Worm (Caenorhabditis elegans) whole organism, L2 larva: Measurements from ENCODE around the gene Y43F8B.13.

ENCODE experiments used
- ZK546.5 ChIP-seq: sonication (generic microtip); optimal IDR thresholded peaks from 2 replicates; lab custom pipeline; 2017; ENCODE audit warnings: missing biosample characterization, missing genetic modification characterization
- aly-2 ChIP-seq: fragments of 150-350 bp; optimal IDR thresholded peaks from 2 replicates; lab custom pipeline; 2014; ENCODE audit warnings: missing biosample characterization, missing genetic modification characterization
- ama-1 ChIP-seq: fragments of 150-350 bp; optimal IDR thresholded peaks from 2 replicates; lab custom pipeline; 2018; ENCODE audit warnings: inconsistent platforms
- blmp-1 ChIP-seq: sonication (generic microtip); optimal IDR thresholded peaks from 2 replicates; lab custom pipeline; 2017; ENCODE audit warnings: missing genetic modification characterization, mild to moderate bottlenecking, missing compliant biosample characterization, antibody characterized with exemption, moderate library complexity; ENCODE audit not compliant: insufficient read depth
- ceh-82 ChIP-seq: fragments of 150-350 bp; optimal IDR thresholded peaks from 2 replicates; lab custom pipeline; 2014; ENCODE audit warnings: missing biosample characterization, missing genetic modification characterization
- crh-2 ChIP-seq: sonication (generic microtip); optimal IDR thresholded peaks from 2 replicates; lab custom pipeline; 2017; ENCODE audit warnings: missing biosample characterization, missing genetic modification characterization
- dmd-4 ChIP-seq: sonication (generic microtip); optimal IDR thresholded peaks from 2 replicates; lab custom pipeline; 2017; ENCODE audit warnings: missing biosample characterization, missing genetic modification characterization
- elt-1 ChIP-seq: fragments of 150-350 bp; optimal IDR thresholded peaks from 2 replicates; lab custom pipeline; 2014; ENCODE audit warnings: missing biosample characterization, missing genetic modification characterization
- elt-3 ChIP-seq: sonication (generic microtip); optimal IDR thresholded peaks from 2 replicates; lab custom pipeline; 2017; ENCODE audit warnings: missing biosample characterization, missing genetic modification characterization
- fos-1 ChIP-seq: fragments of 150-350 bp; optimal IDR thresholded peaks from 2 replicates; lab custom pipeline; 2014; ENCODE audit warnings: missing biosample characterization, missing genetic modification characterization
- lin-11 ChIP-seq: fragments of 150-350 bp; sonication (generic microtip); optimal IDR thresholded peaks from 2 replicates; lab custom pipeline; 2014; ENCODE audit warnings: missing biosample characterization, missing genetic modification characterization, inconsistent platforms, mixed read lengths
- lin-39 ChIP-seq: fragments of 150-350 bp; optimal IDR thresholded peaks from 2 replicates; lab custom pipeline; 2014; ENCODE audit warnings: missing biosample characterization, missing genetic modification reagents, missing genetic modification characterization
- lsy-2 ChIP-seq, 2 experiments: fragments of 150-350 bp in 1 of 2; sonication (generic microtip) in 1 of 2; optimal IDR thresholded peaks; 2 replicates each; lab custom pipeline; 2014 to 2017; ENCODE audit warnings: missing biosample characterization in 2 of 2, missing genetic modification characterization in 2 of 2
- mab-5 ChIP-seq: fragments of 150-350 bp; optimal IDR thresholded peaks from 2 replicates; lab custom pipeline; 2014; ENCODE audit warnings: missing biosample characterization, missing genetic modification characterization
- mdl-1 ChIP-seq, 2 experiments: fragments of 150-350 bp in 1 of 2; sonication (generic microtip) in 1 of 2; optimal IDR thresholded peaks; 2 replicates each; lab custom pipeline; 2017; ENCODE audit warnings: missing biosample characterization in 2 of 2, missing genetic modification characterization in 2 of 2
- nhr-11 ChIP-seq: fragments of 150-350 bp; optimal IDR thresholded peaks from 2 replicates; lab custom pipeline; 2014; ENCODE audit warnings: missing biosample characterization, missing genetic modification characterization
- nhr-12 ChIP-seq: fragments of 150-350 bp; optimal IDR thresholded peaks from 2 replicates; lab custom pipeline; 2014; ENCODE audit warnings: missing biosample characterization, missing genetic modification characterization
- nhr-129 ChIP-seq: fragments of 150-350 bp; optimal IDR thresholded peaks from 2 replicates; lab custom pipeline; 2014; ENCODE audit warnings: missing biosample characterization, missing genetic modification characterization
- nhr-21 ChIP-seq: fragments of 150-350 bp; optimal IDR thresholded peaks from 2 replicates; lab custom pipeline; 2014; ENCODE audit warnings: missing biosample characterization, missing genetic modification characterization
- nhr-237 ChIP-seq: fragments of 150-350 bp; optimal IDR thresholded peaks from 2 replicates; lab custom pipeline; 2014; ENCODE audit warnings: missing biosample characterization, missing genetic modification characterization
- nhr-25 ChIP-seq: fragments of 150-350 bp; sonication (generic microtip); optimal IDR thresholded peaks from 3 replicates; lab custom pipeline; 2014; ENCODE audit warnings: missing biosample characterization, missing genetic modification characterization
- peb-1 ChIP-seq: fragments of 150-350 bp; optimal IDR thresholded peaks from 2 replicates; lab custom pipeline; 2014; ENCODE audit warnings: missing biosample characterization, missing genetic modification characterization
- skn-1 ChIP-seq: sonication (generic microtip); optimal IDR thresholded peaks from 2 replicates; lab custom pipeline; 2017; ENCODE audit warnings: missing biosample characterization, missing genetic modification characterization
- sma-3 ChIP-seq: sonication (generic microtip); optimal IDR thresholded peaks from 2 replicates; lab custom pipeline; 2016; ENCODE audit warnings: missing genetic modification reagents, missing genetic modification characterization, missing compliant biosample characterization
- sma-9 ChIP-seq, 2 experiments: fragments of 150-350 bp in 1 of 2; sonication (generic microtip) in 1 of 2; optimal IDR thresholded peaks; 2 replicates each; lab custom pipeline; 2014 to 2016; ENCODE audit warnings: missing genetic modification characterization in 2 of 2, mild to moderate bottlenecking in 1 of 2, missing biosample characterization in 1 of 2, missing compliant biosample characterization in 1 of 2, missing genetic modification reagents in 1 of 2, moderate library complexity in 1 of 2
- unc-55 ChIP-seq: fragments of 150-350 bp; sonication (generic microtip); optimal IDR thresholded peaks from 3 replicates; lab custom pipeline; 2014; ENCODE audit warnings: missing biosample characterization, missing genetic modification reagents, missing genetic modification characterization
- unc-62 ChIP-seq: fragments of 150-350 bp; optimal IDR thresholded peaks from 2 replicates; lab custom pipeline; 2014; ENCODE audit warnings: missing biosample characterization, missing genetic modification reagents, missing genetic modification characterization
- zag-1 ChIP-seq: fragments of 150-350 bp; optimal IDR thresholded peaks from 2 replicates; lab custom pipeline; 2014; ENCODE audit warnings: missing biosample characterization, missing genetic modification characterization
- ztf-11 ChIP-seq: sonication (generic microtip); optimal IDR thresholded peaks from 2 replicates; lab custom pipeline; 2017; ENCODE audit warnings: missing biosample characterization, missing genetic modification characterization
- ztf-4 ChIP-seq: fragments of 150-350 bp; optimal IDR thresholded peaks from 2 replicates; lab custom pipeline; 2014; ENCODE audit warnings: missing biosample characterization, missing genetic modification characterization

Y43F8B.13 gene

DNA sequence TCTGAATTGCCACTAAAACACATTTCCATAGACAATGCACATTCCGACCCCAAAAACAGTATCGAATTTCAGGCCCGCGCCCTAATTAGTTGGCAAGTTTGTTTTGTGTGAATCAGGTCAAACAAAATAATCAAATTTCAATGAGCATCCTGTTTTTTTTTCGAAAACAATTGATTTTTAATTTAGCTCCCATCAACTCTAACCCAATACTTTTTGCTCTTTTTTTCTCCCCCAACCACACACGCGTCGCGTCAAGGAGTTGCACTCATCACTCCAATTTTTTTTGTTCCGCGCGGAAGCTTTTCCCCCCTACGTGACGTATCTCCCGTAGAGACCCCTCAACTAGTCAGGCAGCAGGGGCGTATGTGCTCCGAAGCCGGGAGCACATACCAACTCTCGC lies 45.6 kb downstream of the Y43F8B.13 start:
- TF ChIP-seq ZK546.5 (tag; lab: Kevin White, UChicago) (no peak), ztf-4 (tag; lab: Kevin White, UChicago) (no peak), peb-1 (tag; lab: Kevin White, UChicago) (no peak), skn-1 (no peak), unc-55 (GFP tag; lab: Kevin White, UChicago) (no peak), nhr-21 (tag; lab: Kevin White, UChicago) (no peak), blmp-1 (tag; lab: Kevin White, UChicago) (no peak), elt-1 (tag; lab: Kevin White, UChicago) (no peak), nhr-11 (no peak), nhr-25 (no peak), nhr-237 (tag; lab: Kevin White, UChicago) (no peak), nhr-12 (no peak), mdl-1 (tag; optimal IDR thresholded peaks at IDR 0.05; lab: Kevin White, UChicago) (no peak), crh-2 (tag; lab: Kevin White, UChicago) (no peak), aly-2 (tag; lab: Kevin White, UChicago) (no peak), nhr-129 (tag; lab: Kevin White, UChicago) (no peak)

DNA sequence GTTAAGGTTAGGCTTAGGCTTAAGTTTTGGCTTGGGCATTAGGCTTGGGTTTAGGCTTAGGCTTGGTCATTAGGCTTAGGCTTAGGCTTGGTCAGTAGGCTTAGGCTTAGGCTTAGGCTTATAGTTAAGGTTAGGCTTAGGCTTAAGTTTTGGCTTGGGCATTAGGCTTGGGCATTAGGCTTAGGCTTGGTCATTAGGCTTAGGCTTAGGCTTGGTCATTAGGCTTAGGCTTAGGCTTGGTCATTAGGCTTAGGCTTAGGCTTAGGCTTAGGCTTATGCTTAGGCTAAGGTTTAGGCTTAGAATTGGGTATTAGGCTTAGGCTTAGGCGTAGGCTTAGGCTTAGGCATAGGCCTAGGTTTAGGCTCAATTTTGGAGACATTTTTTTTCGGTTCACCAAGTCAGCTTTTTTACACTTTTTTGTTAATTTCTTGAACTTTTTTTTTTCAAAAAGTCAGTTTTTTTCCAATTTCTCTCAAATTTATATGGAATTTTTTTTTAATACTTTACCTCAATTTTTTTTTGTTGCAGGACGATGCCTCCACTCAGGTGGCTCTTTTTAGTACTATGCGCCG lies 46.9 kb downstream of the Y43F8B.13 start, which contains the start of gene Y43F8B.3:
Gene Y43F8B.3 (plus strand): TSS at position 523 of the 573 bp plus-strand sequence.
- no peak for TF ChIP-seq ztf-4 (tag; lab: Kevin White, UChicago)
- no peak for TF ChIP-seq sma-3
- no peak for TF ChIP-seq mab-5 (tag; lab: Kevin White, UChicago)
- TF ChIP-seq crh-2 (tag; lab: Kevin White, UChicago), result no peak
- no peak for TF ChIP-seq ceh-82
- TF ChIP-seq lsy-2 (tag; optimal IDR thresholded peaks at IDR 0.05; lab: Kevin White, UChicago), result no peak
- TF ChIP-seq ztf-11 (tag; lab: Kevin White, UChicago), result no peak
- TF ChIP-seq sma-9 (GFP tag; optimal IDR thresholded peaks at IDR 0.05; lab: Kevin White, UChicago), result no peak
- TF ChIP-seq sma-9 (tag; optimal IDR thresholded peaks at IDR 0.05; lab: Kevin White, UChicago), result no peak
- no peak for TF ChIP-seq fos-1 (tag; lab: Kevin White, UChicago)
- TF ChIP-seq peb-1 (tag; lab: Kevin White, UChicago), result no peak
- TF ChIP-seq lin-39 (tag; lab: Kevin White, UChicago), result no peak
- TF ChIP-seq unc-62 (GFP tag; lab: Kevin White, UChicago), result no peak
- TF ChIP-seq elt-3 (tag; lab: Kevin White, UChicago), result no peak
- TF ChIP-seq lin-11, result no peak
- no peak for TF ChIP-seq skn-1
- no peak for TF ChIP-seq dmd-4 (tag; lab: Kevin White, UChicago)
- no peak for TF ChIP-seq ama-1 (lab: Kevin White, UChicago)
- no peak for TF ChIP-seq zag-1
